Fruit fly (Drosophila melanogaster): Measurements from ENCODE around the gene CG3939.

CG3939 gene

dm6 chrX:3161542-3162377 lies 13.1 kb upstream of the CG3939 start:
- TF ChIP-seq CG8319 (GFP tag; optimal IDR thresholded peaks at IDR 0.05) = no peak
- TF ChIP-seq CG8119 (GFP tag; IDR thresholded peaks at IDR 0.05) = peak; percentile 10; the same call in 2 of the 3 replicates
- peak; percentile 30 for TF ChIP-seq dsx (GFP tag; optimal IDR thresholded peaks at IDR 0.05; ENCODE audit: poor library complexity, severe bottlenecking)
- TF ChIP-seq lz (GFP tag; optimal IDR thresholded peaks at IDR 0.05) = no peak
- TF ChIP-seq CG16779 (tag; optimal IDR thresholded peaks at IDR 0.05) = no peak
- TF ChIP-seq esn (GFP tag; optimal IDR thresholded peaks at IDR 0.05) = no peak
- peak; percentile 34 for TF ChIP-seq CG34406 (GFP tag; optimal IDR thresholded peaks at IDR 0.05)
- no peak for TF ChIP-seq Ets21C (GFP tag; optimal IDR thresholded peaks at IDR 0.05)
- peak; percentile 44 to 72 for TF ChIP-seq ss (GFP tag; optimal IDR thresholded peaks at IDR 0.05)
- no peak for TF ChIP-seq fkh (GFP tag; optimal IDR thresholded peaks at IDR 0.05)
- no peak for TF ChIP-seq OdsH (GFP tag; optimal IDR thresholded peaks at IDR 0.05)
- no peak for TF ChIP-seq CG10631 (GFP tag; optimal IDR thresholded peaks at IDR 0.05)
- TF ChIP-seq CG10669 (GFP tag; optimal IDR thresholded peaks at IDR 0.05) = no peak
- no peak for TF ChIP-seq Hr39 (GFP tag; optimal IDR thresholded peaks at IDR 0.05)
- TF ChIP-seq cyc (GFP tag; optimal IDR thresholded peaks at IDR 0.05) = no peak
- no peak for TF ChIP-seq CG32006 (GFP tag; optimal IDR thresholded peaks at IDR 0.05)
- peak; percentile 59 for TF ChIP-seq Eip78C (GFP tag)
- no peak for TF ChIP-seq CG15336 (GFP tag; IDR thresholded peaks at IDR 0.05)
- TF ChIP-seq CG9139 (GFP tag; optimal IDR thresholded peaks at IDR 0.05) = no peak
- peak; percentile 5 for TF ChIP-seq CG1621 (tag; optimal IDR thresholded peaks at IDR 0.05)
- no peak for TF ChIP-seq vri (GFP tag; optimal IDR thresholded peaks at IDR 0.05)
- no peak for TF ChIP-seq topi (GFP tag; optimal IDR thresholded peaks at IDR 0.05)
- TF ChIP-seq acj6 (GFP tag; optimal IDR thresholded peaks at IDR 0.05) = no peak
- TF ChIP-seq Hr38 (GFP tag; optimal IDR thresholded peaks at IDR 0.05) = no peak
- no peak for TF ChIP-seq Hr4 (GFP tag; optimal IDR thresholded peaks at IDR 0.05)
- TF ChIP-seq Gug (GFP tag; IDR thresholded peaks at IDR 0.05) = no peak
- TF ChIP-seq CG7368 (GFP tag; optimal IDR thresholded peaks at IDR 0.05) = no peak
- no peak for TF ChIP-seq net (GFP tag; optimal IDR thresholded peaks at IDR 0.05)
- TF ChIP-seq eg (GFP tag; IDR thresholded peaks at IDR 0.05) = peak; percentile 9
- no peak for TF ChIP-seq pdm3 (GFP tag; optimal IDR thresholded peaks at IDR 0.05)
- TF ChIP-seq fd59A (GFP tag; optimal IDR thresholded peaks at IDR 0.05) = no peak
- no peak for TF ChIP-seq CG11294 (GFP tag; IDR thresholded peaks at IDR 0.05)
- no peak for TF ChIP-seq CG11902 (GFP tag; optimal IDR thresholded peaks at IDR 0.05)
- no peak for TF ChIP-seq Sox14 (GFP tag; optimal IDR thresholded peaks at IDR 0.05)
- TF ChIP-seq Blimp-1 (GFP tag; optimal IDR thresholded peaks at IDR 0.05) = no peak
- TF ChIP-seq CG4318 (GFP tag; optimal IDR thresholded peaks at IDR 0.05) = no peak
- no peak for TF ChIP-seq Sox15 (GFP tag; optimal IDR thresholded peaks at IDR 0.05)
- no peak for TF ChIP-seq fd85E (GFP tag; optimal IDR thresholded peaks at IDR 0.05)
- peak; percentile 36; the same call in 2 of the 3 replicates for TF ChIP-seq CG6163 (GFP tag; IDR thresholded peaks at IDR 0.05)
- no peak for TF ChIP-seq CG6792 (GFP tag; optimal IDR thresholded peaks at IDR 0.05)
- TF ChIP-seq CG31627 (GFP tag; optimal IDR thresholded peaks at IDR 0.05) = no peak
- TF ChIP-seq Smox (GFP tag; optimal IDR thresholded peaks at IDR 0.05) = no peak
- TF ChIP-seq CG11762 (GFP tag; optimal IDR thresholded peaks at IDR 0.05; ENCODE audit: insufficient read depth) = no peak
- peak; percentile 31 for TF ChIP-seq Ets96B (tag; optimal IDR thresholded peaks at IDR 0.05)
- no peak for TF ChIP-seq salr (GFP tag; optimal IDR thresholded peaks at IDR 0.05)
- no peak for TF ChIP-seq CG8632 (GFP tag; optimal IDR thresholded peaks at IDR 0.05)
- no peak for TF ChIP-seq Lpt (GFP tag; optimal IDR thresholded peaks at IDR 0.05)
- no peak for TF ChIP-seq achi (GFP tag; optimal IDR thresholded peaks at IDR 0.05)
- TF ChIP-seq svp (GFP tag) = no peak
- no peak for TF ChIP-seq CG6276 (GFP tag; optimal IDR thresholded peaks at IDR 0.05)
- peak; percentile 32 for TF ChIP-seq CG3032 (tag; optimal IDR thresholded peaks at IDR 0.05)

All from whole organism, prepupa.